Worm (Caenorhabditis elegans) whole organism, mixed stage, embryonic: ENCODE data around the gene K01A6.5.

Experiments used
- bed-3 ChIP-seq: fragments of 200-800 bp; sonication (Bioruptor generic); optimal IDR thresholded peaks from 3 replicates; lab custom pipeline; 2018; ENCODE audit warnings: mild to moderate bottlenecking, missing genetic modification characterization, moderate library complexity, missing compliant biosample characterization
- ceh-43 ChIP-seq: fragments of 200-800 bp; sonication (Bioruptor generic); optimal IDR thresholded peaks from 2 replicates; lab custom pipeline; 2018; ENCODE audit warnings: mild to moderate bottlenecking, missing genetic modification characterization, moderate library complexity, missing compliant biosample characterization
- ces-1 ChIP-seq: fragments of 150-350 bp; optimal IDR thresholded peaks from 2 replicates; lab custom pipeline; 2014; ENCODE audit warnings: missing biosample characterization, missing genetic modification reagents, missing genetic modification characterization
- cnd-1 ChIP-seq: fragments of 200-800 bp; sonication (Bioruptor generic); optimal IDR thresholded peaks from 2 replicates; lab custom pipeline; 2018; ENCODE audit warnings: mild to moderate bottlenecking, missing genetic modification characterization, missing compliant biosample characterization
- ham-2 ChIP-seq: fragments of 200-800 bp; sonication (Bioruptor generic); optimal IDR thresholded peaks from 2 replicates; lab custom pipeline; 2018; ENCODE audit warnings: mild to moderate bottlenecking, missing genetic modification characterization, missing compliant biosample characterization
- lsy-2 ChIP-seq: fragments of 150-350 bp; optimal IDR thresholded peaks from 2 replicates; lab custom pipeline; 2014; ENCODE audit warnings: missing biosample characterization, missing genetic modification characterization
- mab-5 ChIP-seq: fragments of 150-350 bp; optimal IDR thresholded peaks from 2 replicates; lab custom pipeline; 2014; ENCODE audit warnings: missing biosample characterization, missing genetic modification characterization
- mep-1 ChIP-seq: fragments of 150-350 bp; optimal IDR thresholded peaks from 2 replicates; lab custom pipeline; 2017; ENCODE audit warnings: missing biosample characterization, missing genetic modification reagents, missing genetic modification characterization, inconsistent platforms
- nhr-12 ChIP-seq: fragments of 150-350 bp; optimal IDR thresholded peaks from 2 replicates; lab custom pipeline; 2014; ENCODE audit warnings: missing biosample characterization, missing genetic modification characterization
- nhr-28 ChIP-seq: fragments of 150-350 bp; optimal IDR thresholded peaks from 2 replicates; lab custom pipeline; 2014; ENCODE audit warnings: missing biosample characterization, missing genetic modification characterization
- pha-4 ChIP-seq: fragments of 150-350 bp; optimal IDR thresholded peaks from 2 replicates; lab custom pipeline; 2018; ENCODE audit warnings: missing biosample characterization, missing genetic modification reagents, missing genetic modification characterization
- sem-2 ChIP-seq: fragments of 200-800 bp; sonication (Bioruptor generic); optimal IDR thresholded peaks from 2 replicates; lab custom pipeline; 2018; ENCODE audit warnings: mild to moderate bottlenecking, missing genetic modification characterization, missing compliant biosample characterization
- unc-120 ChIP-seq: sonication (generic microtip); optimal IDR thresholded peaks from 2 replicates; lab custom pipeline; 2017; ENCODE audit warnings: missing genetic modification characterization, missing compliant biosample characterization; ENCODE audit not compliant: poor library complexity, severe bottlenecking
- unc-62 ChIP-seq: fragments of 150-350 bp; optimal IDR thresholded peaks from 2 replicates; lab custom pipeline; 2014; ENCODE audit warnings: missing biosample characterization, missing genetic modification reagents, missing genetic modification characterization

Gene K01A6.5

DNA sequence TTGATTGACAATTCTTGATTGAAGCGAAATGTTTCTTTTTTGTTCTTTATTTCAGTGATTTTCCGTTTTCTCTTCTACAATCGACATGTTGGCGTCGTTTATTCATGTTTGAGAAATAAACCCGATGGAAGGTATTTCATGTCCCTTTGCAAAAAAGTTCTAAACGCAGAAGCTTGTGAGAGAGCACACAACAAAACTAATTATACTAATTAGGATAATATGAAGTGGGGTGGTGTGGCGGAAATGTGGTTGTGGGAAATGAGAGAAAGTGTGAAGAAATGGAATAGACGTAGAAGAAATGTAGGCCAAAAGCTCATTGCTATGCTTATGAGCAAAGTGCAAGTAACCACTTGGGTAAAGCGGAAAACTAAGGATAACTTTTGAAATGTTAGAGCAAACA, 40.3 kb downstream of the K01A6.5 start:
- peak; percentile 94 for TF ChIP-seq ces-1 (GFP tag; lab: Kevin White, UChicago)
- no peak for TF ChIP-seq mep-1 (tag; lab: Kevin White, UChicago)
- TF ChIP-seq, all 35 proteins: peak for 1

DNA sequence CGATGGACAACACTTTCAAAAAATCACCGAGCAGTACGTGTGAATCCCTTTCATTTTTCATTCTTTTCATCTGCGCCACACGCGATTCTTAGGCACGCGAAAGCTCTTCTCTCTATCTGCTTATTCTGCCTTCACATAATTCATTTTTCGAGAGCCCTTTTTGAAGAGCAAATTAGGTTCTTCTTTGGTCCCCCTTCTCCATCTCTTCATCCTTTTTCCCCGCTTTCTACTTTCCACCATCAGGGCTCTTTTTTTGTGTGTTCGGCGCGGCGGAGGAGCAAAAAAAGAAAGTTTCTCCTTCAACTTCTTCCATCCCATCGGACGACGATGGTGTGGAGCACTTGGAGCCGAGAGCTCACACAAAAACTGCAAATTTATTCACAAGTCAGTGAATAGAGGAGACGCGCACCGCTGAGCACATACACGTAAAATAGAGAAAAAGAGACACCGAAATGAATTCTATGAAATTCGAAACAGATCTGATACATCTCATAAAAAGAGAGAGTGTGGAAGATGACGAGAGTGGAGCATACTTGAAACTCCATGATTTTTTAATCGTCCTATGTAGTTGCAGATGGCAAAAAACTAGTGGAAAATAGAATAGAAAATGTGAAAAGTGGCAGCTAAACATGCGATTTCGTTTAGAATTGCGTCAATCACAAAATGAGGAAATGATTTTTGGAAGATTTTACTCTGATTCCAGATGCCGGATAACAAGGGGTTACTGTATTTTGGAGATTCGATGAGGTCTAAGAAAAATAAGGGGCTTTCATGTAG, 42.7 kb downstream of the K01A6.5 start:
- TF ChIP-seq nhr-12 (no peak), ces-1 (GFP tag; lab: Kevin White, UChicago) (peak; percentile 84), unc-120 (tag; lab: Kevin White, UChicago) (no peak), mab-5 (tag; lab: Kevin White, UChicago) (no peak), nhr-28 (tag; lab: Kevin White, UChicago) (no peak), sem-2 (no peak)

DNA sequence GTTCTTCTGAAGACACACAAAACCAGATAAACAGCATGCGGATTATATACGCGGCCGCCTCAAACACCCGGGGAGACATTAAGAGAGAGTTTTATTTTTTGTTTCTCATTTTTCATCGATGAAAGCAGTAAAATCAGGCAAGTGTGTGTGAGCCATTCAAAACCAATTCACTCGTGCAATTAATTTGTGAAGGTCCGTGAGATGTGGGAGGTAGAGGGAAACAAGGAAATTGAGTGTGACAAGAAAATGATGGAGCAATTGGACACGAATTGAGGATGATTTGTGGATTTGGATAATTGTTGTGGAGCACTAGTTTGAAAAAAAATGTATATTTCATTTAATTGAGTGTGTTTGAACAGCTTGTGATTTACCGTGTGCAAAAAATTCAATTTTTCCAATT, 45.3 kb downstream of the K01A6.5 start:
- TF ChIP-seq pha-4 = no peak

DNA sequence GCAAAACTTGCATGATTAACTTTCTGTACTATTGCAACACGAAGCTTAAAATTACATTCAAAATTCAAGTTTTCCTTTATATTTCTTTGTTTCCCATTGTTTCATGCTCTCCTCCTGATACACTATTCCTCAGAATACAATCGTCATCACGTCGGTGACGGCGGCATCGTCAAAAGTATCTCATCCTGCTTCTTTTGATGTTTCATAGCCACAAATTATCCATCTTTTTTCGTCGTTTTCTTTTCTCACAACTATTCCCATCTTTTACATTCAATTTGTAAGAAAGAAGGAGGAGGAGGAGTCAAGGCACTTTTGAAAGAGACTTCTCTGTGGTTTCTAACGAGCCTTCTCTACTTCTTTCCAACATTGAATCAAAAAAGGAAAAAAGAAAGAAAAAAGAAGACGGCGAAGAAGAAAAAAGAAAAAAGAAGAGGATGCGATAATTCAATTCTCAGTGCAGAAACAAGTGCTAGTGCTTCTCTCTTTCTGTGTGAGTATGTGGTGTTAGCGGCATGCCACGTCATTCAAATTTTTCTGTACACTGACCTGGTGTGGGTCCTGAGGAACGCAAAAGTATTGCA, 46.0 kb downstream of the K01A6.5 start:
- TF ChIP-seq ces-1 (GFP tag; lab: Kevin White, UChicago) = peak; percentile 92
- no peak for TF ChIP-seq bed-3
- TF ChIP-seq, all 35 proteins: peak for 1

DNA sequence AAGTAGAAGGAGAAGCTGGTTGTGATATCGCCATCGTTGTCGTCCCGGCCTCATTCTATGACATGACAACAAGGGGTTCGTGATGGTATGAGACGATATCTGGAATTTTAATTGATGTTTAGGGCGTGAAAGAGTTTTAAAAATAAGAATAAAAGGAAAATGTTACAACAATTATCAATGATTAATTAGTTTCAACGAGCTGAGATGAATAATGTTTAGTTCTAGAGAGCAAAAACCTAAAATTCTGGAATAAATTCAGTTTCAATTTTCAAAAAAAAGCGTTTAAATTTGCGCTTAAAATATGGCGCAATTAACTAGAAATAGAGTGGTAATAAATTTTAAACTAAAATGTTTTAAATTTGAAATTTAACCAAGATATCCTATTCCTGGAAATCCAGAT, 50.0 kb downstream of the K01A6.5 start, which contains the start of gene H01G02.3:
H01G02.3 (minus strand) TSS at position 101 of the 400 bp plus-strand sequence.
- TF ChIP-seq ceh-43 (GFP tag; lab: Kevin White, UChicago) = no peak
- no peak for TF ChIP-seq nhr-28 (tag; lab: Kevin White, UChicago)
- TF ChIP-seq mab-5 (tag; lab: Kevin White, UChicago) = no peak
- no peak for TF ChIP-seq ces-1 (GFP tag; lab: Kevin White, UChicago)
- no peak for TF ChIP-seq lsy-2
- no peak for TF ChIP-seq bed-3
- TF ChIP-seq unc-62 (GFP tag; lab: Kevin White, UChicago) = no peak
- TF ChIP-seq ham-2 (GFP tag; lab: Kevin White, UChicago) = no peak

DNA sequence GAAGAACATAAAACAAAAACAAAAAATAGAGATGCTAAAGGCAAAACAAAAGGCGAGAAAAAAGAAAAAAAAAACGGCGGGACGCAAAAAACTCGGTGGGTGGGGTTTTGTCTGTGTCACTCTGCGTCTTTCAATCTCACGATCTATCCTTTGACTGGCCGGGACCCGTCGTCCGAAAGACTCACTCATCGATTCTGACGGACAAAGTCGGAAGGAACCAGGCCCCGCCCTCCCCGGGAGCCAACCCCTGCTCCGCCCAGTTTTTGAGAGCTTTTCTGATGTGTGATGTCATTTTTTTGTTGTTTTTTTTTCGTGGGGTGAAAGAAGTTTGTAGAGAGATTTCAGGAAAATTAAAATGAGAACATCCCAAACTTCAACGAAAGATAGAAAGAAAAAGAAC, 50.7 kb downstream of the K01A6.5 start:
- TF ChIP-seq ces-1 (GFP tag; lab: Kevin White, UChicago) = peak; percentile 73
- no peak for TF ChIP-seq cnd-1
- no peak for TF ChIP-seq bed-3
